Fruit fly (Drosophila melanogaster): Measurements from ENCODE around the gene CG13373.
A peak's percentile ranks its signal among the peaks of the same experiment; 100 is the strongest.

CG13373 gene

DNA sequence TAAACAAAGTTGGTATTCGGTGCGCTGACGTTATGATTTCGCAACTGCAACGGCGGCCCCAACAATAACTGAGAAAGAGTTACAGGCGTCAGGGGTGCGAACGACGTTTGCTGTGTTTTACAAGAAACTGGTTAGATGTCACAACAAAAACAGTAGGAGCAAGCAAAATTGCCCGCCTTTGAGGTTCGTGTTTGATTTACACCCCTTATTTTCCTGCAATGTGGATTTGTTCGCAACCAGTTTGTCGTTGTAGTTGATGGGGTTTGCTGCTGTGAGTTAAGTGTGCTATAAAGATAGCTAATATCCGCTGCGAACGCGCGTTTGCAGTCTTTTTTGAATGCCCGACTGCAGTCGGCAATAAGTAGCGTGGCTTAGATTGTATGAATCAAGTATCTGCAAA is 21.6 kb downstream of the CG13373 start:
- TF ChIP-seq Dll (optimal IDR thresholded peaks at IDR 0.05) (no peak), EcR (GFP tag; optimal IDR thresholded peaks at IDR 0.05) (no peak), CG8478 (optimal IDR thresholded peaks at IDR 0.05) (no peak), pan (optimal IDR thresholded peaks at IDR 0.05) (no peak), psq (optimal IDR thresholded peaks at IDR 0.05) (no peak), usp (GFP tag; optimal IDR thresholded peaks at IDR 0.05) (no peak)

DNA sequence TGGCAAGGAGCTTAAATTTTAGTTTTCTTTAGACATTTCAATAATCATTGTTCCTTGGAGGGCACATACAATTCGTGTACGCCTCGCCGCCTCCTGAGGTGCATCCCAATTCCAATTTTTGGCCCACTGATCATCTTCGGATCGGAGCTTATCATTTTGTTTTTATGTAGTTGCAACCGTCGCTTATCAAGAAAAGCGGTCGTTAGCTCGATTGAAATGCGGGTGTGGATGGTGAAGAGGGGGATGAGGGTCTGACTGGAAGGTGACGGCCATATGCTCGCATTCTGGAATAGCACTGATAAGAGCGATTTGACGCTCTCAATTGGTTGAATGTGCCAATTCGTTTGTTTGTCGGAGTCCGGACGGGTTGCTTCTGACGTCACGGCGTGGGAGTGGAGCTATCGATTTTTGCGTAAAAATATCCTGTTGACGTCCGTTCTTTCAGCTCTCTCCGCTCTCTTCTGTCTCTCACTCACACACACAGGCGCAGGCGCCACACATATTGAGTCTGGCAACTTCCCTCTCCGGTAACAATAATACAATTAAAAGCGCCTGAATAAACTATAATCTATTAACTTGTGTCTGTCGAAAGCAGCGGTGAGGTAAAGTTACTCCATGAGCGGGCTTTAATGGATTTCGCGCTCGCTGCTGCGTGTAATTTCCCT is 22.3 kb downstream of the CG13373 start:
- TF ChIP-seq Dll (optimal IDR thresholded peaks at IDR 0.05) (no peak), CG8478 (optimal IDR thresholded peaks at IDR 0.05) (no peak), psq (optimal IDR thresholded peaks at IDR 0.05) (no peak), usp (GFP tag; optimal IDR thresholded peaks at IDR 0.05) (no peak), pan (optimal IDR thresholded peaks at IDR 0.05) (no peak), EcR (GFP tag; optimal IDR thresholded peaks at IDR 0.05) (no peak)

DNA sequence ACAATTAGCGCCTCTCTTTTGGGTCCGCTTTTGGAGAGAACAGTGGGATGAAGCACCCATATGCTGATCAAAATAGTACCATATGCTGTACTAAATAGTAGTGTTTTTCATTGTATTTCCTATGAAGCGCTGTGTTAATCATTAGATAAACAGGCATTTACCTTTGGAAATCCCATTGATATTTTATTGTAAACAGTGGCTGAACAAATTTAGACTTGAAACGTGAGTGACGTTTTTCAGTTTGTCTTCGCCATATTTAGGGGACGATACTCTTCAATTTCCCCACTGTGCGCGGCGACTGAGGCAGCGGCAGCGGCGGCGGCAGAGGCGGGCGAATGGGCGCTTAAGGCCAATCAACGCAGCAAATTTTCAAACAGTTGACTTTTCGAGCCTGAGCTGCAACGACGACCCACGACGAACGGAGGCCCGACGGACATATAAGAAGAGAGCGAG is 22.8 kb downstream of the CG13373 start:
- TF ChIP-seq usp (GFP tag; optimal IDR thresholded peaks at IDR 0.05) (no peak), EcR (GFP tag; optimal IDR thresholded peaks at IDR 0.05) (no peak), pan (optimal IDR thresholded peaks at IDR 0.05) (no peak), Dll (optimal IDR thresholded peaks at IDR 0.05) (no peak), psq (optimal IDR thresholded peaks at IDR 0.05) (no peak), CG8478 (optimal IDR thresholded peaks at IDR 0.05) (no peak)

DNA sequence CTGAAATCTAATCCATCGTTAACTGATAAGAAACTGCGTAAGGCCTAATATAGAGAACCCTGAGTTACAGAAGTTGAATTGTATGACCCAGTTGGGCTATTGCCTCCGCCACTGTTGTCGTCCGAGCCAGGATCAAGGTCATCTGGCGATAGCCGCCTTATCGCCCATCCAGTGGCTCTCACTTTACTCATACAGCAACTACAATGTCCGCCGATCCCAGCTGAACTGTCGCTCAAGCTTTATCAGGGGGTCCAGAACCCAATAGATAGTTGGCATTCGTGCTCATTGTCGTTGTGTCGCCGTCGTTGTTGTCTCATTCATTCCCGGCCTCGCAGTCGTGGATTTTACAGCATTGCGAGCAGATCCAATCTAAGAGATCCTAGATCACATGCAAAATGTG is 32.3 kb downstream of the CG13373 start, which contains the start of gene arg:
Gene arg (plus strand): TSS at position 319 of the 400 bp plus-strand sequence.
- TF ChIP-seq psq (optimal IDR thresholded peaks at IDR 0.05) (no peak), CG8478 (optimal IDR thresholded peaks at IDR 0.05) (no peak), pan (optimal IDR thresholded peaks at IDR 0.05) (no peak), EcR (GFP tag; optimal IDR thresholded peaks at IDR 0.05) (no peak), Dll (optimal IDR thresholded peaks at IDR 0.05) (no peak), usp (GFP tag; optimal IDR thresholded peaks at IDR 0.05) (no peak)

DNA sequence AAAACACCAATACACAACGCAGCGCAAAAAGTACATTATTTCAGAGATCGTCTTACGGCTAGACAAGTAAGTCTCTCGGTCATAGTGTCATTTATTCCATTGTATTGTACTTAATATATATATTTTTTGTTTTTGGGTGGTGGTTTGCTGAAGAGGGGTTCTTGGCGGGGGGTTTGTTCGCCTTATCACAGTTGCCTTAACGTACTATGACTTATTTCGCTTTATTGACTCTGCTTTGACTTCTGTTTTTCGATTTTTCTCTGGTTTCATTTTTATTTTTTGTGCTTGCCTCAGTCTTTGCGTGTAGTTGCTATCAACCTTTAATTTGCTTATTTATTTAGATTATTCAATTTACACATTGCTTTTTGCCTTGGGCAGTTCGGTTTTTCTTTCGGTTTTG is 33.7 kb downstream of the CG13373 start:
- no peak for TF ChIP-seq usp (GFP tag; optimal IDR thresholded peaks at IDR 0.05)
- TF ChIP-seq CG8478 (optimal IDR thresholded peaks at IDR 0.05) = no peak
- TF ChIP-seq EcR (GFP tag; optimal IDR thresholded peaks at IDR 0.05) = no peak
- TF ChIP-seq pan (optimal IDR thresholded peaks at IDR 0.05) = no peak
- TF ChIP-seq Dll (optimal IDR thresholded peaks at IDR 0.05) = no peak
- TF ChIP-seq psq (optimal IDR thresholded peaks at IDR 0.05) = no peak

DNA sequence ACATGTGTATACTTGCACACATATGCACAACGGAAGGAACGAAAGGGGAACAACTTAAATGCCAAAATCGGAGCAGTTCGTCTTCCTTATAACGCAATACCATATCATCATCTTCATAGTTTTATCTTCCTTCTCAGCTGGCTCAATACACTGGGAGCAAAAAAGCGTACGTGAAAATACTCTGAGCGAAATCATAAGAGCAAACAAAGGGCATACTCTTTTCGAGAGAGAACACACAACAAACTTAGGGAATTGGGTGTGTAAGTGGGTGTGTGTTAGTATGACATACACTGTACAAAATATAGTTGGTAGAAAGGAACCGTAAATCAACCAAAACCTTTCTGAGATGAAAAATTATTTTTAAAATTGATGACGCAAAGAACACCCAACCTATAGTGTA is 35.7 kb downstream of the CG13373 start:
- TF ChIP-seq pan (optimal IDR thresholded peaks at IDR 0.05) (no peak), psq (optimal IDR thresholded peaks at IDR 0.05) (no peak), Dll (optimal IDR thresholded peaks at IDR 0.05) (no peak), CG8478 (optimal IDR thresholded peaks at IDR 0.05) (no peak), usp (GFP tag; optimal IDR thresholded peaks at IDR 0.05) (no peak), EcR (GFP tag; optimal IDR thresholded peaks at IDR 0.05) (no peak)

DNA sequence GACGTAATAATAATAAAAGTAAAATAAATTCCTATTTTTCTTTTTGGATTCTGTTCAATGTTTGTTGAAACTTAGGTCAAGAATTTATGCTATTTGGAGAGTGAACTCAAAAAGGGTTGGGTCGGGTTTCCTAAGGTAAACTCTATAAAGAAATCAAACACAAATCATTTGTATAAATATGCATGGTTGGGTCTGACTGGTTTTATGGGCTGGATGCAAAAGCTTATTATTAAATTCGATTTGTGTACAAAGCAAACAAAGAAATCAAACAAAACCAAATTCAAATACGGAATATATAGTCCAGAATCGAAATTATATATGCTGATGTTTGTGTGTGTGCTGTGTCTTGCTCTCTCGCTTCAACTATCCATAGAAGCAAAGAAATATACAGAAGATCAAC is 38.9 kb downstream of the CG13373 start:
- TF ChIP-seq EcR (GFP tag; optimal IDR thresholded peaks at IDR 0.05) = no peak
- TF ChIP-seq CG8478 (optimal IDR thresholded peaks at IDR 0.05) = no peak
- TF ChIP-seq pan (optimal IDR thresholded peaks at IDR 0.05) = no peak
- no peak for TF ChIP-seq usp (GFP tag; optimal IDR thresholded peaks at IDR 0.05)
- no peak for TF ChIP-seq psq (optimal IDR thresholded peaks at IDR 0.05)
- TF ChIP-seq Dll (optimal IDR thresholded peaks at IDR 0.05) = no peak

DNA sequence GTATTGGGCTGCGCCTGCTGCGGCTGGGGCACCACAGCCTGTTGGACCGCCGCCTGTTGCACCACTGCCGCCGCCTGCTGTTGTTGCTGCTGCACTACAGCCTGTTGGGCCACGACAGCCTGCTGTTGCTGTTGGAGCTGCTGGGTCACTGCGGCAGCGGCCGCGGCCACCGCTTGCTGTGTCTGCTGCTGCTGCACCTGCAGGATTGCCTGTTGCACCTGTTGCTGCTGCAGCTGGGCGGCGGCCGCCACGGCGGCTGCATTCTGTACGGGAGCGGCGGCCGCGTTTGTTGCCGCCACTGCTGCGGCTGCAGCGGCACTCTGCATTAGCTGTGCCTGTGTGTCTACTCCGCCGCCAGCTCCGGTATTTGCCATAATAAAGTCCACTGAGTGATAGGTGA is 42.1 kb downstream of the CG13373 start:
- no peak for TF ChIP-seq CG8478 (optimal IDR thresholded peaks at IDR 0.05)
- TF ChIP-seq EcR (GFP tag; optimal IDR thresholded peaks at IDR 0.05) = no peak
- TF ChIP-seq usp (GFP tag; optimal IDR thresholded peaks at IDR 0.05) = no peak
- no peak for TF ChIP-seq psq (optimal IDR thresholded peaks at IDR 0.05)
- TF ChIP-seq Dll (optimal IDR thresholded peaks at IDR 0.05) = no peak
- TF ChIP-seq pan (optimal IDR thresholded peaks at IDR 0.05) = no peak

DNA sequence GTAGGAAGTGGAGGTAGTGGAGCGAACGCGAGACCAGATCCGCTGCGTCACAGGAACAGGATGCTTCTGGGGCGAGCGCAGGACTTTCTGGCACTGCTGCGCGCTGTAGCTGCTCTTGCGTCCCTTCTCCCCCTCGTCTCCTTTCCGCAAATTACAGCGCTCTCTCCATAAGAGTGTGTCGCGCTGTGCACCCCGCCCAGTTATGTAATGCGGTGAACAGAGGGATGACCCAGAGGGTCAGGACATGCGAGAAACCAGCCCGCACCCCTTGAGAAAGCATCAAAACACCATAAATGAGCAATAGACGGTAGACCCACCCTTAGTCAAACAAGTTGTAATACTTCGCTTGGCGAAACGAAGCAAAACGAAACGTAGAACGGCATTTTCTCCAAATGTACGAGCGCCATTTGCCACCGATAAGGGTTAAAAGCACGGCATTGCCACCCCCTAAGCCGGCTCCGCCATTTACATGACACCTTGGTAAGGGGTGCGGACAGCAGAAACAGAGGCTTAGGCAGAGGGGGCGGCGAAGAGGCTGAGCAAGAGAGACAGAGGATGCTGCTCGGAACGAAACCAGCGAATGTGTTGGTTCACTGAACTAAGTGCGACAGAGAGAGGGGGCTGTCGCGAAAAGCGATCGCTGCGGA is 43.6 kb downstream of the CG13373 start:
- TF ChIP-seq EcR (GFP tag; optimal IDR thresholded peaks at IDR 0.05) (no peak), Dll (optimal IDR thresholded peaks at IDR 0.05) (no peak), psq (optimal IDR thresholded peaks at IDR 0.05) (no peak), CG8478 (optimal IDR thresholded peaks at IDR 0.05) (no peak), pan (optimal IDR thresholded peaks at IDR 0.05) (no peak), usp (GFP tag; optimal IDR thresholded peaks at IDR 0.05) (no peak)

DNA sequence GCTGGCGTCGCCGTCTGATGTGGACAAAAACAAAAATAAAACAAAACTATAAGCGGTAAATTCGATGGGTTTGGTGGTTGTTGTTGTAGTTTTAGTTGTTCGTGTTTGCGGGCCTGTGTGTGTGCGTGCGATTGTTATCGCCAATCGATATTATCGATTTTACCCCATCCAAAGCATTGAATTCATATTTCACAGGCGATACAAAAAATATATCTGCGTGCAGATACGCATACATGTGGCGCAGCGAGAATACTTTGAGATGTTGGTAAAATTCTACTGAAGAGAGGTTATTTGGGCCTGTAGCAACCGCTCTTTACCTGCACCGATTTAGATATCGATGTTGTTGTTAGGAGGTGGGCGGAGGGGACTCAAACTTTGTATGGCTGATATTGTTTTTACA is 44.9 kb downstream of the CG13373 start:
- TF ChIP-seq psq (optimal IDR thresholded peaks at IDR 0.05) (no peak), pan (optimal IDR thresholded peaks at IDR 0.05) (no peak), EcR (GFP tag; optimal IDR thresholded peaks at IDR 0.05) (no peak), CG8478 (optimal IDR thresholded peaks at IDR 0.05) (no peak), Dll (optimal IDR thresholded peaks at IDR 0.05) (no peak), usp (GFP tag; optimal IDR thresholded peaks at IDR 0.05) (no peak)

DNA sequence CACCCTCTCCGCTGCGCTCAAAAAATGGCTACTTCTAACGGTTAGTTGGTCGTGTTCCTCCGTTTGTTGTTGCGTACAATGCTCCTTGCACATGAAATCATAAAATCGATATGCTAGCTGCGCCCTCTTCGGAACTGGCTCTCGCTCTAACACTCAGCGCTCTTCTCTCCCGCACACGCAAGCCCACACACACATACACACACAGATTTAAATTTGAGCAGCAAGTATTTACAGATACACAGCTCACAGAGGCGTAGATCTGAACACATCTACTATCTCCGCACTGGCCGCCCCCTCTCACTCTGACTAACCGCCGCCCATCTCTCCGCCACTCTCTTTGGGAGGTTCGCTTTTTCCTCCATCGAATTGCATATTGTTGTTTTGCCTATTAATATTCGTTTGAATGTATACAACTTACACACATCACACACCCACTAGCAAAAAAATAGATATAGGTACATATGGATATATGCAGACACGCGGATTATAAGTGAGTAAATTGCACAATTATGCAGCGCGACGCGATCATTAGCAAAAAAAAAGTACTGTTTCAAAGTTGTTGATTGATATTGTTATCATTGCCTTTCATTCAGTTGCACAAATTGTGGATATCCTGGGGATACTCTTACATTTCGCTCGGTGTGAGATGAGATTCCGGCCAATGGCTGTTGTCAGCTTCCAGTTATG is 45.7 kb downstream of the CG13373 start:
- TF ChIP-seq Dll (optimal IDR thresholded peaks at IDR 0.05) (peak; percentile 44), psq (optimal IDR thresholded peaks at IDR 0.05) (no peak), CG8478 (optimal IDR thresholded peaks at IDR 0.05) (no peak), pan (optimal IDR thresholded peaks at IDR 0.05) (no peak), usp (GFP tag; optimal IDR thresholded peaks at IDR 0.05) (no peak), EcR (GFP tag; optimal IDR thresholded peaks at IDR 0.05) (peak in 1 of 2 experiments; percentile 63)

All from whole organism.